Fruit fly (Drosophila melanogaster) whole organism: ENCODE measurements around the gene svr.

Source experiments
- CG8478 ChIP-seq: fragments of >200 bp; optimal IDR thresholded peaks from 2 replicates; lab custom pipeline; 2018; ENCODE audit warnings: inconsistent platforms
- Dll ChIP-seq: fragments of >200 bp; optimal IDR thresholded peaks from 2 replicates; lab custom pipeline; 2017

DNA sequence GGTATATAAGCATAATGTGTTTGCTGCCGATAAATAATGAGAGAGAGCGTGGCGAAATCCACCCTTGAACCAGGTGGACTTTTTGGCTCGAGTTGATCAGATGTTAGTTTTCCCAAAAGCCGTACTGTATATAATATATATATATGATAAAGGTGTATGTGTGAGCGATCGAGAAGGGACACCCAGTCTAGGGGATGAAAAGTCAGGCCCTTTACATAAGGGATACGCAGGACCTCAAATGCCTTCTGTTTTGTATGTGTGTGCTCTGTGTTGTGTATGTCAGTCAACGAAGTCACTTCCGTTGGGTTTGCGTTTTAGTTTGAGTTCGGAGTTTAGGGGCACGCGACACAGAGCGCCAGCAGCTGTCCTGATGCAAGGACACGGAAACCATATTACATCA lies 35.8 kb upstream of the svr start, which contains the start of gene ase:
- TF ChIP-seq Dll (lab: Kevin White, UChicago) = no peak
- no peak for TF ChIP-seq CG8478 (lab: Kevin White, UChicago)
